Worm (Caenorhabditis elegans) whole organism, mixed stage, embryonic: ENCODE measurements around the gene taf-10.

Experiments used
- M03D4.4 ChIP-seq: sonication (generic microtip); optimal IDR thresholded peaks from 2 replicates; lab custom pipeline; 2017; ENCODE audit warnings: mild to moderate bottlenecking, missing genetic modification characterization, missing compliant biosample characterization
- bed-3 ChIP-seq: fragments of 200-800 bp; sonication (Bioruptor generic); optimal IDR thresholded peaks from 3 replicates; lab custom pipeline; 2018; ENCODE audit warnings: mild to moderate bottlenecking, missing genetic modification characterization, moderate library complexity, missing compliant biosample characterization
- blmp-1 ChIP-seq: fragments of 150-350 bp; optimal IDR thresholded peaks from 2 replicates; lab custom pipeline; 2014; ENCODE audit warnings: missing biosample characterization, missing genetic modification characterization
- ceh-39 ChIP-seq: fragments of 150-350 bp; optimal IDR thresholded peaks from 2 replicates; lab custom pipeline; 2014; ENCODE audit warnings: missing biosample characterization, missing genetic modification characterization
- ceh-43 ChIP-seq: fragments of 200-800 bp; sonication (Bioruptor generic); optimal IDR thresholded peaks from 2 replicates; lab custom pipeline; 2018; ENCODE audit warnings: mild to moderate bottlenecking, missing genetic modification characterization, moderate library complexity, missing compliant biosample characterization
- ceh-83 ChIP-seq: fragments of 200-800 bp; sonication (Bioruptor generic); optimal IDR thresholded peaks from 2 replicates; lab custom pipeline; 2018; ENCODE audit warnings: mild to moderate bottlenecking, missing genetic modification characterization, missing compliant biosample characterization
- ces-1 ChIP-seq: fragments of 150-350 bp; optimal IDR thresholded peaks from 2 replicates; lab custom pipeline; 2014; ENCODE audit warnings: missing biosample characterization, missing genetic modification reagents, missing genetic modification characterization
- cnd-1 ChIP-seq: fragments of 200-800 bp; sonication (Bioruptor generic); optimal IDR thresholded peaks from 2 replicates; lab custom pipeline; 2018; ENCODE audit warnings: mild to moderate bottlenecking, missing genetic modification characterization, missing compliant biosample characterization
- drap-1 ChIP-seq: fragments of 200-800 bp; sonication (Bioruptor generic); optimal IDR thresholded peaks from 3 replicates; lab custom pipeline; 2018; ENCODE audit warnings: mild to moderate bottlenecking, missing genetic modification characterization, missing compliant biosample characterization
- elt-1 ChIP-seq: sonication (generic microtip); optimal IDR thresholded peaks from 2 replicates; lab custom pipeline; 2017; ENCODE audit warnings: missing genetic modification characterization, mild to moderate bottlenecking, missing compliant biosample characterization, antibody characterized with exemption, moderate library complexity, borderline replicate concordance; ENCODE audit not compliant: insufficient read depth
- elt-3 ChIP-seq: fragments of 150-350 bp; optimal IDR thresholded peaks from 2 replicates; lab custom pipeline; 2014; ENCODE audit warnings: missing biosample characterization, missing genetic modification characterization
- flh-1 ChIP-seq: fragments of 200-800 bp; sonication (Bioruptor generic); optimal IDR thresholded peaks from 2 replicates; lab custom pipeline; 2018; ENCODE audit warnings: mild to moderate bottlenecking, missing genetic modification characterization, moderate library complexity, missing compliant biosample characterization
- ham-2 ChIP-seq: fragments of 200-800 bp; sonication (Bioruptor generic); optimal IDR thresholded peaks from 2 replicates; lab custom pipeline; 2018; ENCODE audit warnings: mild to moderate bottlenecking, missing genetic modification characterization, missing compliant biosample characterization
- hlh-1 ChIP-seq: fragments of 150-350 bp; optimal IDR thresholded peaks from 2 replicates; lab custom pipeline; 2014; ENCODE audit warnings: missing biosample characterization, missing genetic modification reagents, missing genetic modification characterization
- lin-13 ChIP-seq: fragments of 150-350 bp; optimal IDR thresholded peaks from 2 replicates; lab custom pipeline; 2014; ENCODE audit warnings: missing biosample characterization, missing genetic modification characterization
- lin-32 ChIP-seq: fragments of 200-800 bp; sonication (Bioruptor generic); optimal IDR thresholded peaks from 2 replicates; lab custom pipeline; 2018; ENCODE audit warnings: mild to moderate bottlenecking, missing genetic modification characterization, missing compliant biosample characterization
- lsy-2 ChIP-seq: fragments of 150-350 bp; optimal IDR thresholded peaks from 2 replicates; lab custom pipeline; 2014; ENCODE audit warnings: missing biosample characterization, missing genetic modification characterization
- mab-5 ChIP-seq: fragments of 150-350 bp; optimal IDR thresholded peaks from 2 replicates; lab custom pipeline; 2014; ENCODE audit warnings: missing biosample characterization, missing genetic modification characterization
- mep-1 ChIP-seq: fragments of 150-350 bp; optimal IDR thresholded peaks from 2 replicates; lab custom pipeline; 2017; ENCODE audit warnings: missing biosample characterization, missing genetic modification reagents, missing genetic modification characterization, inconsistent platforms
- mls-2 ChIP-seq: sonication (generic microtip); optimal IDR thresholded peaks from 2 replicates; lab custom pipeline; 2016; ENCODE audit warnings: mild to moderate bottlenecking, missing genetic modification characterization, moderate library complexity, missing compliant biosample characterization
- nhr-12 ChIP-seq: fragments of 150-350 bp; optimal IDR thresholded peaks from 2 replicates; lab custom pipeline; 2014; ENCODE audit warnings: missing biosample characterization, missing genetic modification characterization
- nhr-2 ChIP-seq: fragments of 150-350 bp; optimal IDR thresholded peaks from 2 replicates; lab custom pipeline; 2014; ENCODE audit warnings: missing biosample characterization, missing genetic modification characterization
- nhr-237 ChIP-seq: fragments of 150-350 bp; optimal IDR thresholded peaks from 2 replicates; lab custom pipeline; 2014; ENCODE audit warnings: missing biosample characterization, missing genetic modification characterization
- nhr-28 ChIP-seq: fragments of 150-350 bp; optimal IDR thresholded peaks from 2 replicates; lab custom pipeline; 2014; ENCODE audit warnings: missing biosample characterization, missing genetic modification characterization
- nhr-76 ChIP-seq: sonication (generic microtip); optimal IDR thresholded peaks from 2 replicates; lab custom pipeline; 2017; ENCODE audit warnings: missing biosample characterization, missing genetic modification characterization
- pha-4 ChIP-seq: fragments of 150-350 bp; optimal IDR thresholded peaks from 2 replicates; lab custom pipeline; 2018; ENCODE audit warnings: missing biosample characterization, missing genetic modification reagents, missing genetic modification characterization
- sem-2 ChIP-seq: fragments of 200-800 bp; sonication (Bioruptor generic); optimal IDR thresholded peaks from 2 replicates; lab custom pipeline; 2018; ENCODE audit warnings: mild to moderate bottlenecking, missing genetic modification characterization, missing compliant biosample characterization
- snpc-4 ChIP-seq: fragments of 150-350 bp; optimal IDR thresholded peaks from 2 replicates; lab custom pipeline; 2014; ENCODE audit warnings: missing biosample characterization, missing genetic modification characterization
- sptf-1 ChIP-seq: sonication (generic microtip); optimal IDR thresholded peaks from 2 replicates; lab custom pipeline; 2017; ENCODE audit warnings: mild to moderate bottlenecking, missing genetic modification characterization, moderate library complexity, missing compliant biosample characterization
- tbx-8 ChIP-seq: fragments of 200-800 bp; sonication (Bioruptor generic); optimal IDR thresholded peaks from 2 replicates; lab custom pipeline; 2018; ENCODE audit warnings: mild to moderate bottlenecking, missing genetic modification characterization, moderate library complexity, missing compliant biosample characterization
- unc-120 ChIP-seq: sonication (generic microtip); optimal IDR thresholded peaks from 2 replicates; lab custom pipeline; 2017; ENCODE audit warnings: missing genetic modification characterization, missing compliant biosample characterization; ENCODE audit not compliant: poor library complexity, severe bottlenecking
- unc-39 ChIP-seq: fragments of 150-350 bp; optimal IDR thresholded peaks from 2 replicates; lab custom pipeline; 2014; ENCODE audit warnings: missing biosample characterization, missing genetic modification characterization
- unc-62 ChIP-seq: fragments of 150-350 bp; optimal IDR thresholded peaks from 2 replicates; lab custom pipeline; 2014; ENCODE audit warnings: missing biosample characterization, missing genetic modification reagents, missing genetic modification characterization
- zip-8 ChIP-seq: fragments of 150-350 bp; optimal IDR thresholded peaks from 2 replicates; lab custom pipeline; 2014; ENCODE audit warnings: missing biosample characterization, missing genetic modification characterization
- ztf-11 ChIP-seq: fragments of 150-350 bp; optimal IDR thresholded peaks from 2 replicates; lab custom pipeline; 2014; ENCODE audit warnings: missing biosample characterization, missing genetic modification characterization

Gene taf-10

ce11 chrV:4730075-4730474 is 43.2 kb downstream of the taf-10 start, which contains the start of gene tig-2:
Gene tig-2, minus strand, starts transcription at chrV:4730161.
- TF ChIP-seq bed-3, result no peak
- TF ChIP-seq M03D4.4 (tag; lab: Kevin White, UChicago), result peak; percentile 40
- peak; percentile 18 for TF ChIP-seq unc-120 (tag; lab: Kevin White, UChicago)

- TF ChIP-seq zip-8 (tag; lab: Kevin White, UChicago) (no peak), flh-1 (GFP tag; lab: Kevin White, UChicago) (peak; percentile 47), pha-4 (tag; lab: Kevin White, UChicago) (peak; percentile 2), blmp-1 (tag; lab: Kevin White, UChicago) (peak; percentile 72), cnd-1 (tag; lab: Kevin White, UChicago) (peak; percentile 80), lin-32 (peak; percentile 58), nhr-76 (tag; lab: Kevin White, UChicago) (peak; percentile 35), ceh-39 (tag; lab: Kevin White, UChicago) (peak; percentile 11), nhr-237 (no peak), ces-1 (GFP tag; lab: Kevin White, UChicago) (peak; percentile 89), unc-120 (tag; lab: Kevin White, UChicago) (peak; percentile 79), elt-3 (tag; lab: Kevin White, UChicago) (no peak), hlh-1 (tag; lab: Kevin White, UChicago) (peak; percentile 87), ceh-83 (GFP tag; lab: Kevin White, UChicago) (peak; percentile 87), lsy-2 (tag; lab: Kevin White, UChicago) (peak; percentile 65), nhr-12 (tag; lab: Kevin White, UChicago) (no peak), nhr-2 (tag; lab: Kevin White, UChicago) (peak; percentile 65), mls-2 (tag; lab: Kevin White, UChicago) (peak; percentile 93), ztf-11 (peak; percentile 64), tbx-8 (GFP tag; lab: Kevin White, UChicago) (peak; percentile 65), elt-1 (tag; lab: Kevin White, UChicago) (peak; percentile 39), lin-13 (tag; lab: Kevin White, UChicago) (peak; percentile 68), mep-1 (tag; lab: Kevin White, UChicago) (peak; percentile 85), unc-39 (tag; lab: Kevin White, UChicago) (peak; percentile 31), mab-5 (tag; lab: Kevin White, UChicago) (peak; percentile 82), sptf-1 (tag; lab: Kevin White, UChicago) (peak; percentile 95), snpc-4 (tag; lab: Kevin White, UChicago) (no peak), drap-1 (GFP tag; lab: Kevin White, UChicago) (peak; percentile 81), bed-3 (peak; percentile 77), ham-2 (peak; percentile 81), unc-62 (peak; percentile 5), nhr-28 (no peak), ceh-43 (GFP tag; lab: Kevin White, UChicago) (peak; percentile 95), sem-2 (GFP tag; lab: Kevin White, UChicago) (peak; percentile 67), M03D4.4 (tag; lab: Kevin White, UChicago) (peak; percentile 92)
These were observed 44.5 kb downstream of the taf-10 start, which contains the start of gene F39G3.3 for ce11 chrV:4731154-4731961. Gene F39G3.3, plus strand, starts transcription at chrV:4731911.

ce11 chrV:4733952-4734351 is 47.0 kb downstream of the taf-10 start:
- TF ChIP-seq drap-1 (GFP tag; lab: Kevin White, UChicago), result no peak
- TF ChIP-seq elt-1 (tag; lab: Kevin White, UChicago), result no peak
- no peak for TF ChIP-seq ces-1 (GFP tag; lab: Kevin White, UChicago)
- TF ChIP-seq mls-2 (tag; lab: Kevin White, UChicago), result no peak
- peak; percentile 27 for TF ChIP-seq ceh-83 (GFP tag; lab: Kevin White, UChicago)
- TF ChIP-seq ztf-11, result no peak
- TF ChIP-seq, all 35 proteins: peak for 1
